Worm (Caenorhabditis elegans) whole organism, young adult: Measurements from ENCODE around the gene nhr-203.

Source experiments
- B0261.1 ChIP-seq: sonication (generic microtip); optimal IDR thresholded peaks from 2 replicates; lab custom pipeline; 2016; ENCODE audit warnings: mild to moderate bottlenecking, missing genetic modification characterization, moderate library complexity, missing compliant biosample characterization
- F39B2.1 ChIP-seq: fragments of 200-800 bp; sonication (Bioruptor generic); IDR thresholded peaks from 2 replicates; pipeline ENCODE4 v1.3.6; 2022; ENCODE audit warnings: missing genetic modification reagents, missing genetic modification characterization, missing compliant biosample characterization
- F52B5.7 ChIP-seq: sonication (generic microtip); optimal IDR thresholded peaks from 2 replicates; lab custom pipeline; 2016; ENCODE audit warnings: mild to moderate bottlenecking, missing genetic modification characterization, missing compliant biosample characterization
- F57A8.1 ChIP-seq: fragments of 200-800 bp; sonication (Bioruptor generic); optimal IDR thresholded peaks from 2 replicates; lab custom pipeline; 2018; ENCODE audit warnings: mild to moderate bottlenecking, missing genetic modification characterization, moderate library complexity, missing compliant biosample characterization
- T07F8.4 ChIP-seq: sonication (generic microtip); optimal IDR thresholded peaks from 2 replicates; lab custom pipeline; 2016; ENCODE audit warnings: mild to moderate bottlenecking, missing genetic modification characterization, moderate library complexity, missing compliant biosample characterization
- Y53G8AR.9 ChIP-seq: fragments of 200-800 bp; sonication (Bioruptor generic); conservative IDR thresholded peaks from 2 replicates; pipeline ENCODE4 v1.3.6; 2022; ENCODE audit warnings: missing genetic modification reagents, missing genetic modification characterization, missing compliant biosample characterization
- atf-7 ChIP-seq: sonication (generic microtip); optimal IDR thresholded peaks from 2 replicates; lab custom pipeline; 2017; ENCODE audit warnings: mild to moderate bottlenecking, missing genetic modification characterization, missing compliant biosample characterization
- attf-3 ChIP-seq: fragments of 200-800 bp; sonication (Bioruptor generic); conservative IDR thresholded peaks from 2 replicates; pipeline ENCODE4 v1.3.6; 2022; ENCODE audit warnings: missing genetic modification reagents, missing genetic modification characterization, missing compliant biosample characterization
- attf-5 ChIP-seq: fragments of 200-800 bp; sonication (Bioruptor generic); optimal IDR thresholded peaks from 2 replicates; lab custom pipeline; 2018; ENCODE audit warnings: mild to moderate bottlenecking, missing genetic modification characterization, missing compliant biosample characterization
- cebp-1 ChIP-seq, 2 experiments: fragments of 200-800 bp in 1 of 2; sonication (Bioruptor generic) in 1 of 2; sonication (generic microtip) in 1 of 2; IDR thresholded peaks in 1 of 2; optimal IDR thresholded peaks in 1 of 2; 2 replicates each; pipeline versions ENCODE4 v1.3.6 to Lab custom; 2017 to 2022; ENCODE audit warnings: missing compliant biosample characterization in 2 of 2, missing genetic modification characterization in 2 of 2, mild to moderate bottlenecking in 1 of 2, missing genetic modification reagents in 1 of 2, moderate library complexity in 1 of 2
- ceh-27 ChIP-seq: fragments of 200-800 bp; sonication (Bioruptor generic); optimal IDR thresholded peaks from 2 replicates; lab custom pipeline; 2018; ENCODE audit warnings: mild to moderate bottlenecking, missing genetic modification characterization, moderate library complexity, missing compliant biosample characterization
- ceh-58 ChIP-seq: fragments of 200-800 bp; sonication (Bioruptor generic); IDR thresholded peaks from 2 replicates; pipeline ENCODE4 v1.3.6; 2022; ENCODE audit warnings: missing genetic modification characterization, missing compliant biosample characterization
- dox-1 ChIP-seq: fragments of 200-800 bp; sonication (Bioruptor generic); IDR thresholded peaks from 2 replicates; pipeline ENCODE4 v1.3.6; 2022; ENCODE audit warnings: missing genetic modification reagents, missing genetic modification characterization, missing compliant biosample characterization
- efl-1 ChIP-seq: fragments of 150-350 bp; optimal IDR thresholded peaks from 2 replicates; lab custom pipeline; 2014; ENCODE audit warnings: missing biosample characterization, missing genetic modification reagents, missing genetic modification characterization
- egl-44 ChIP-seq: fragments of 200-800 bp; sonication (Bioruptor generic); IDR thresholded peaks from 2 replicates; pipeline ENCODE4 v1.3.6; 2022; ENCODE audit warnings: missing genetic modification reagents, missing genetic modification characterization, missing compliant biosample characterization
- fkh-3 ChIP-seq: sonication (generic microtip); optimal IDR thresholded peaks from 2 replicates; lab custom pipeline; 2016; ENCODE audit warnings: mild to moderate bottlenecking, missing genetic modification characterization, missing compliant biosample characterization
- him-1 ChIP-seq: sonication (generic microtip); optimal IDR thresholded peaks from 2 replicates; lab custom pipeline; 2016; ENCODE audit warnings: missing genotype, missing genetic modification reagents, missing genetic modification characterization, missing compliant biosample characterization
- hlh-12 ChIP-seq: sonication (generic microtip); optimal IDR thresholded peaks from 2 replicates; lab custom pipeline; 2016; ENCODE audit warnings: missing genetic modification characterization, missing compliant biosample characterization
- lin-54 ChIP-seq: fragments of 200-800 bp; sonication (Bioruptor generic); optimal IDR thresholded peaks from 2 replicates; lab custom pipeline; 2018; ENCODE audit warnings: mild to moderate bottlenecking, missing genetic modification characterization, missing compliant biosample characterization
- lsl-1 ChIP-seq: fragments of 200-800 bp; sonication (Bioruptor generic); optimal IDR thresholded peaks from 2 replicates; lab custom pipeline; 2018; ENCODE audit warnings: mild to moderate bottlenecking, missing genetic modification characterization, moderate library complexity, missing compliant biosample characterization
- madf-8 ChIP-seq: fragments of 200-800 bp; sonication (Bioruptor generic); conservative IDR thresholded peaks from 2 replicates; pipeline ENCODE4 v1.3.6; 2022; ENCODE audit warnings: missing genetic modification reagents, missing genetic modification characterization, missing compliant biosample characterization
- nfya-2 ChIP-seq: fragments of 200-800 bp; sonication (Bioruptor generic); IDR thresholded peaks from 2 replicates; pipeline ENCODE4 v1.3.6; 2022; ENCODE audit warnings: missing genetic modification reagents, missing genetic modification characterization, missing compliant biosample characterization
- nhr-120 ChIP-seq: fragments of 200-800 bp; sonication (Bioruptor generic); IDR thresholded peaks from 2 replicates; pipeline ENCODE4 v1.3.6; 2022; ENCODE audit warnings: missing genetic modification characterization, missing compliant biosample characterization
- nhr-27 ChIP-seq: fragments of 200-800 bp; sonication (Bioruptor generic); optimal IDR thresholded peaks from 2 replicates; lab custom pipeline; 2018; ENCODE audit warnings: mild to moderate bottlenecking, missing genetic modification characterization, moderate library complexity, missing compliant biosample characterization
- nhr-80 ChIP-seq: sonication (generic microtip); optimal IDR thresholded peaks from 2 replicates; lab custom pipeline; 2016; ENCODE audit warnings: missing genetic modification characterization, missing compliant biosample characterization
- pha-4 ChIP-seq: fragments of 150-350 bp; sonication (generic microtip); optimal IDR thresholded peaks from 2 replicates; lab custom pipeline; 2014; ENCODE audit warnings: missing biosample characterization, missing genetic modification reagents, missing genetic modification characterization
- repo-1 ChIP-seq: sonication (generic microtip); optimal IDR thresholded peaks from 2 replicates; lab custom pipeline; 2017; ENCODE audit warnings: mild to moderate bottlenecking, missing genetic modification characterization, missing compliant biosample characterization
- rpc-1 ChIP-seq, 2 experiments: fragments of 150-350 bp in 1 of 2; sonication (generic microtip) in 1 of 2; optimal IDR thresholded peaks; 2 replicates each; lab custom pipeline; 2014 to 2018; ENCODE audit warnings: missing biosample characterization in 1 of 2, missing genetic modification characterization in 1 of 2, missing genetic modification reagents in 1 of 2, missing genotype in 1 of 2
- sdz-38 ChIP-seq: sonication (generic microtip); optimal IDR thresholded peaks from 2 replicates; lab custom pipeline; 2016; ENCODE audit warnings: missing genotype, missing genetic modification characterization, missing compliant biosample characterization
- snpc-1.1 ChIP-seq: sonication (generic microtip); optimal IDR thresholded peaks from 2 replicates; lab custom pipeline; 2017; ENCODE audit warnings: missing genetic modification characterization, mild to moderate bottlenecking, missing compliant biosample characterization, antibody characterized with exemption, moderate library complexity, missing genotype, missing genetic modification reagents; ENCODE audit not compliant: insufficient read depth
- snpc-1.3 ChIP-seq: sonication (generic microtip); optimal IDR thresholded peaks from 2 replicates; lab custom pipeline; 2017; ENCODE audit warnings: missing genetic modification characterization, mild to moderate bottlenecking, missing compliant biosample characterization, antibody characterized with exemption, moderate library complexity, missing genotype, missing genetic modification reagents; ENCODE audit not compliant: insufficient read depth
- ztf-3 ChIP-seq: fragments of 200-800 bp; sonication (Bioruptor generic); optimal IDR thresholded peaks from 2 replicates; lab custom pipeline; 2018; ENCODE audit warnings: mild to moderate bottlenecking, missing genetic modification characterization, missing compliant biosample characterization
- ztf-6 ChIP-seq: fragments of 200-800 bp; sonication (Bioruptor generic); IDR thresholded peaks from 2 replicates; pipeline ENCODE4 v1.3.6; 2022; ENCODE audit warnings: missing genetic modification reagents, missing genetic modification characterization, missing compliant biosample characterization

Gene nhr-203

ce11 chrV:422133-422532, 37.5 kb upstream of the nhr-203 start, which contains the start of gene dod-20:
Gene dod-20, plus strand, starts transcription at chrV:422433.
- TF ChIP-seq cebp-1 (GFP tag; IDR thresholded peaks at IDR 0.05; lab: Robert Waterston, UW) (0 out of 2 replicates have a peak, but pooled peaks have one; percentile 22), cebp-1 (tag; optimal IDR thresholded peaks at IDR 0.05; lab: Kevin White, UChicago) (no peak), Y53G8AR.9 (GFP tag; lab: Robert Waterston, UW) (no peak), nhr-80 (tag; lab: Kevin White, UChicago) (peak; percentile 34)
- TF ChIP-seq, all 124 proteins: peak for 2

- TF ChIP-seq lsl-1 (GFP tag; lab: Kevin White, UChicago) (no peak), repo-1 (no peak), rpc-1 (optimal IDR thresholded peaks at IDR 0.05; lab: Kevin White, UChicago) (no peak), rpc-1 (tag; optimal IDR thresholded peaks at IDR 0.05; lab: Kevin White, UChicago) (no peak), B0261.1 (no peak), hlh-12 (tag; lab: Kevin White, UChicago) (no peak), pha-4 (tag; lab: Kevin White, UChicago) (no peak), ceh-58 (GFP tag; lab: Robert Waterston, UW) (no peak), ztf-3 (no peak), nfya-2 (GFP tag; lab: Robert Waterston, UW) (no peak), attf-3 (no peak), dox-1 (GFP tag; lab: Robert Waterston, UW) (no peak)
These were observed 35.5 kb upstream of the nhr-203 start, which contains the start of gene B0554.5 for ce11 chrV:424140-424539. Gene B0554.5, plus strand, starts transcription at chrV:424440.

ce11 chrV:428844-429243, 30.8 kb upstream of the nhr-203 start, which contains the start of gene B0554.4:
Gene B0554.4, plus strand, starts transcription at chrV:429144.
- TF ChIP-seq B0261.1 (no peak), snpc-1.3 (tag; lab: Kevin White, UChicago) (no peak), pha-4 (tag; lab: Kevin White, UChicago) (no peak), attf-5 (GFP tag; lab: Kevin White, UChicago) (no peak), efl-1 (GFP tag; lab: Kevin White, UChicago) (no peak), nhr-27 (no peak), rpc-1 (optimal IDR thresholded peaks at IDR 0.05; lab: Kevin White, UChicago) (no peak), rpc-1 (tag; optimal IDR thresholded peaks at IDR 0.05; lab: Kevin White, UChicago) (no peak), Y53G8AR.9 (GFP tag; lab: Robert Waterston, UW) (no peak), sdz-38 (tag; lab: Kevin White, UChicago) (no peak), lin-54 (GFP tag; lab: Kevin White, UChicago) (no peak), madf-8 (GFP tag; lab: Robert Waterston, UW) (no peak), him-1 (tag; lab: Kevin White, UChicago) (no peak), ztf-6 (no peak)

- TF ChIP-seq F57A8.1 (GFP tag; lab: Kevin White, UChicago) (no peak), ceh-27 (no peak), nhr-120 (no peak), F52B5.7 (no peak), snpc-1.1 (tag; lab: Kevin White, UChicago) (no peak), fkh-3 (tag; lab: Kevin White, UChicago) (no peak), nhr-80 (tag; lab: Kevin White, UChicago) (no peak), nfya-2 (GFP tag; lab: Robert Waterston, UW) (no peak), egl-44 (GFP tag; lab: Robert Waterston, UW) (no peak), lsl-1 (GFP tag; lab: Kevin White, UChicago) (no peak), F39B2.1 (GFP tag; lab: Robert Waterston, UW) (no peak), T07F8.4 (tag; lab: Kevin White, UChicago) (no peak), atf-7 (tag; lab: Kevin White, UChicago) (no peak)
These were observed 26.6 kb upstream of the nhr-203 start for ce11 chrV:432991-433390.
